Fruit fly (Drosophila melanogaster): ENCODE measurements around the gene by.

DNA sequence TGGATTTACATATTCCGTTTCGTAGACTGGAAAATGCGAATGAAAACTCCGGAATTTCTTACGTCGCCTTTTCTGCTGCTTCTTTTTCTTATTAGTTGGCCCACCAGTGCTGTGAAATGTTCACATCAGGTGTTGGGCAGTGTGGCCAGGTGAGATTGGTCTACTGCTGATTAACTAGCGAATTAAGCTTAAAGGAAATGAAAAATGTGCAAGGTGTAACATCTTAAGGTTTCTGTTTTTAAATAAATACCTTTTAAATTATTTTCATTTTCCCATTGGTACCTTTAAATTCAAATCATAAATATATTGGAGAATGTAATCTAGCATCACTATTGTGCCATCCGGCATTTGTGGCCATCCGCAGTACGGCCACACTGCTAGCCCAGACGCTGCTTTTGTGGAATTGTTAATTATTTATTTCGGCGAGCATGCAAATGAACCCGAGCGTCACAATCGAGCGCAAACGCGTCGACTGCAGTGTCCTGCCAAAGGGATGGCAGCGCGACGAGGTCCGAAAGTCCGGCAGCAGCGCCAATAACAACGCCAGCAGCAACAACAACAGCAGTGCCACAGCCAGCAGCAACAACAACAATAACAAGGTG is 26.7 kb upstream of the by start, which contains the start of the genes AP-1mu and MBD-like:
- TF ChIP-seq usp (GFP tag; optimal IDR thresholded peaks at IDR 0.05) (no peak), Dll (optimal IDR thresholded peaks at IDR 0.05) (no peak), pan (optimal IDR thresholded peaks at IDR 0.05) (no peak), EcR (GFP tag; optimal IDR thresholded peaks at IDR 0.05) (no peak)
